Fruit fly (Drosophila melanogaster): ENCODE data around the gene CG14777.

Gene CG14777

DNA sequence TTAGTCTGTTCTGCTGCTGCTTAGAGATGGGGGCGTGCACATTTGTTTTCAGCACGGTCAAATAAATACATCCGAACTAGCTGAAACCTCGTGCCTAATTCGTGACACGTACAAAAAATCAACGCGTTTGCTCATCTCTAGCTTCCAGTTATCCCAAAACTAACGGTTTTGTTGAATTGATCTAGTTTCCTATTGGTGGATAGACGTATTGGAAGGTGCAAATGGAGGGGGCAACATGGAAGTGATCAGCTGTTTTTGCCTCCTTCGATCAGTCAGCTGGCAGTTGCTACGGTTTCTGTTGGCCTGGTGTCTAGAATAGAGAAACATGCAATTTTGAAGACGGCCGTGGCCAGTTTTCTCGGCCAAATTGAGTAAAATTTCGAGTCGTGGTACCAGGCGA, 51.7 kb downstream of the CG14777 start (continued):
- peak; percentile 73 for TF ChIP-seq CG13894 (tag; optimal IDR thresholded peaks at IDR 0.05)
- TF ChIP-seq CG12219 (GFP tag; optimal IDR thresholded peaks at IDR 0.05) = no peak
- peak; percentile 0 for TF ChIP-seq NC2β (GFP tag; optimal IDR thresholded peaks at IDR 0.05)
- TF ChIP-seq HLH4C (GFP tag; IDR thresholded peaks at IDR 0.05; ENCODE audit: partially characterized antibody) = peak; percentile 82
- peak; percentile 3 for TF ChIP-seq Side (GFP tag; optimal IDR thresholded peaks at IDR 0.05)
- TF ChIP-seq pho (GFP tag; optimal IDR thresholded peaks at IDR 0.05) = peak; percentile 22
- peak; percentile 86 for TF ChIP-seq Sry-δ (GFP tag; optimal IDR thresholded peaks at IDR 0.05)
- TF ChIP-seq knrl (GFP tag; IDR thresholded peaks at IDR 0.05; ENCODE audit: partially characterized antibody) = peak; percentile 89
- TF ChIP-seq CG4328 (GFP tag; optimal IDR thresholded peaks at IDR 0.05) = peak; percentile 28
- TF ChIP-seq CG13287 (GFP tag; IDR thresholded peaks at IDR 0.05; ENCODE audit: partially characterized antibody) = peak; percentile 94
- TF ChIP-seq otp (GFP tag; IDR thresholded peaks at IDR 0.05) = peak; percentile 53; the same call in 1 of the 3 replicates
- peak; percentile 77 for TF ChIP-seq tna (GFP tag; IDR thresholded peaks at IDR 0.05; ENCODE audit: partially characterized antibody)
- TF ChIP-seq CG14050 (GFP tag; IDR thresholded peaks at IDR 0.05) = no peak
- TF ChIP-seq Gug (GFP tag; IDR thresholded peaks at IDR 0.05) = peak; percentile 47; the same call in 2 of the 4 replicates

Data from whole organism, embryonic.